Worm (Caenorhabditis elegans) whole organism, L3 larva: ENCODE data around the gene M03D4.4.

Source experiments
- R02D3.7 ChIP-seq: fragments of 150-350 bp; optimal IDR thresholded peaks from 2 replicates; lab custom pipeline; 2014; ENCODE audit warnings: missing biosample characterization, missing genetic modification characterization
- ceh-82 ChIP-seq: fragments of 150-350 bp; optimal IDR thresholded peaks from 2 replicates; lab custom pipeline; 2014; ENCODE audit warnings: missing biosample characterization, missing genetic modification characterization
- daf-12 ChIP-seq: fragments of 150-350 bp; optimal IDR thresholded peaks from 2 replicates; lab custom pipeline; 2014; ENCODE audit warnings: missing biosample characterization, missing genetic modification reagents, missing genetic modification characterization
- elt-2 ChIP-seq: sonication (generic microtip); optimal IDR thresholded peaks from 2 replicates; lab custom pipeline; 2016; ENCODE audit warnings: missing genetic modification reagents, mild to moderate bottlenecking, missing genetic modification characterization, missing compliant biosample characterization
- elt-3 ChIP-seq, 3 experiments: fragments of 150-350 bp in 1 of 3; sonication (generic microtip) in 2 of 3; optimal IDR thresholded peaks; 2 replicates in 2 of 3; 4 replicates in 1 of 3; lab custom pipeline; 2014 to 2017; ENCODE audit warnings: missing biosample characterization in 3 of 3, missing genetic modification characterization in 3 of 3
- fkh-2 ChIP-seq: fragments of 150-350 bp; optimal IDR thresholded peaks from 2 replicates; lab custom pipeline; 2014; ENCODE audit warnings: missing biosample characterization, missing genetic modification reagents, missing genetic modification characterization
- fos-1 ChIP-seq: fragments of 150-350 bp; optimal IDR thresholded peaks from 2 replicates; lab custom pipeline; 2014; ENCODE audit warnings: missing biosample characterization, missing genetic modification characterization
- hmg-11 ChIP-seq: sonication (generic microtip); optimal IDR thresholded peaks from 2 replicates; lab custom pipeline; 2016; ENCODE audit warnings: missing genetic modification characterization, missing compliant biosample characterization
- lin-39 ChIP-seq: fragments of 150-350 bp; optimal IDR thresholded peaks from 2 replicates; lab custom pipeline; 2018; ENCODE audit warnings: missing biosample characterization, missing genetic modification reagents, missing genetic modification characterization
- lsy-12 ChIP-seq: sonication (generic microtip); optimal IDR thresholded peaks from 2 replicates; lab custom pipeline; 2016; ENCODE audit warnings: mild to moderate bottlenecking, missing genetic modification characterization, missing compliant biosample characterization
- nfya-1 ChIP-seq: sonication (generic microtip); optimal IDR thresholded peaks from 2 replicates; lab custom pipeline; 2017; ENCODE audit warnings: missing genetic modification characterization, mild to moderate bottlenecking, missing compliant biosample characterization, antibody characterized with exemption, moderate library complexity; ENCODE audit not compliant: insufficient read depth
- nhr-11 ChIP-seq: fragments of 150-350 bp; optimal IDR thresholded peaks from 2 replicates; lab custom pipeline; 2014; ENCODE audit warnings: missing biosample characterization, missing genetic modification characterization
- nhr-12 ChIP-seq: fragments of 150-350 bp; optimal IDR thresholded peaks from 2 replicates; lab custom pipeline; 2014; ENCODE audit warnings: missing biosample characterization, missing genetic modification characterization
- nhr-23 ChIP-seq: fragments of 150-350 bp; optimal IDR thresholded peaks from 2 replicates; lab custom pipeline; 2014; ENCODE audit warnings: missing biosample characterization, missing genetic modification reagents, missing genetic modification characterization
- nhr-237 ChIP-seq: fragments of 150-350 bp; optimal IDR thresholded peaks from 2 replicates; lab custom pipeline; 2014; ENCODE audit warnings: missing biosample characterization, missing genetic modification characterization
- nhr-25 ChIP-seq: sonication (generic microtip); optimal IDR thresholded peaks from 2 replicates; lab custom pipeline; 2017; ENCODE audit warnings: missing biosample characterization, missing genetic modification characterization
- nhr-28 ChIP-seq: fragments of 150-350 bp; optimal IDR thresholded peaks from 2 replicates; lab custom pipeline; 2014; ENCODE audit warnings: missing biosample characterization, missing genetic modification characterization
- nhr-67 ChIP-seq: fragments of 150-350 bp; optimal IDR thresholded peaks from 2 replicates; lab custom pipeline; 2014; ENCODE audit warnings: missing biosample characterization, missing genetic modification characterization
- nhr-76 ChIP-seq: fragments of 150-350 bp; sonication (generic microtip); optimal IDR thresholded peaks from 5 replicates; lab custom pipeline; 2014; ENCODE audit warnings: missing biosample characterization, missing genetic modification characterization
- pqm-1 ChIP-seq: fragments of 150-350 bp; optimal IDR thresholded peaks from 2 replicates; lab custom pipeline; 2017; ENCODE audit warnings: missing biosample characterization, missing genetic modification characterization, inconsistent platforms
- snpc-4 ChIP-seq: fragments of 150-350 bp; optimal IDR thresholded peaks from 2 replicates; lab custom pipeline; 2014; ENCODE audit warnings: missing biosample characterization, missing genetic modification characterization
- unc-62 ChIP-seq: fragments of 150-350 bp; sonication (generic microtip); optimal IDR thresholded peaks from 4 replicates; lab custom pipeline; 2014; ENCODE audit warnings: missing biosample characterization, missing genetic modification reagents, missing genetic modification characterization
- ztf-11 ChIP-seq: fragments of 150-350 bp; optimal IDR thresholded peaks from 2 replicates; lab custom pipeline; 2014; ENCODE audit warnings: missing biosample characterization, missing genetic modification characterization
- ztf-4 ChIP-seq: fragments of 150-350 bp; optimal IDR thresholded peaks from 2 replicates; lab custom pipeline; 2014; ENCODE audit warnings: missing biosample characterization, missing genetic modification characterization

The M03D4.4 gene

ce11 chrIV:6083550-6084041 is 43.5 kb downstream of the M03D4.4 start, which contains the start of gene ugt-20 (continued):
- TF ChIP-seq nhr-12 (tag; lab: Kevin White, UChicago) (no peak), ceh-82 (no peak), nhr-76 (no peak), nhr-237 (no peak), ztf-4 (tag; lab: Kevin White, UChicago) (no peak), fkh-2 (no peak), ztf-11 (no peak), lin-39 (tag; lab: Kevin White, UChicago) (no peak), unc-62 (GFP tag; lab: Kevin White, UChicago) (no peak), hmg-11 (tag; lab: Kevin White, UChicago) (no peak), elt-2 (tag; lab: Kevin White, UChicago) (peak; percentile 94), lsy-12 (no peak), nhr-25 (tag; lab: Kevin White, UChicago) (peak; percentile 4), snpc-4 (tag; lab: Kevin White, UChicago) (no peak), nhr-28 (tag; lab: Kevin White, UChicago) (no peak), fos-1 (tag; lab: Kevin White, UChicago) (peak; percentile 20), nhr-67 (tag; lab: Kevin White, UChicago) (no peak), nhr-23 (tag; lab: Kevin White, UChicago) (no peak), nhr-11 (tag; lab: Kevin White, UChicago) (no peak)

- peak in 1 of 3 experiments; percentile 48 for TF ChIP-seq elt-3 (tag; optimal IDR thresholded peaks at IDR 0.05; lab: Kevin White, UChicago)
- TF ChIP-seq elt-2 (tag; lab: Kevin White, UChicago) = peak; percentile 61
- peak; percentile 67 for TF ChIP-seq pqm-1
- TF ChIP-seq daf-12 (tag; lab: Kevin White, UChicago) = no peak
These were observed 47.2 kb downstream of the M03D4.4 start, which contains the start of gene ugt-19 for ce11 chrIV:6079925-6080324. Gene ugt-19 (minus strand): TSS chrIV:6079952.

- TF ChIP-seq unc-62 (GFP tag; lab: Kevin White, UChicago) (no peak), pqm-1 (no peak), nfya-1 (tag; lab: Kevin White, UChicago) (no peak), R02D3.7 (tag; lab: Kevin White, UChicago) (no peak), lsy-12 (no peak)
These were observed 51.0 kb downstream of the M03D4.4 start, which contains the start of gene cpg-20 for ce11 chrIV:6076128-6076527. Gene cpg-20 (minus strand): TSS chrIV:6076228.
